Worm (Caenorhabditis elegans): Measurements from ENCODE around the gene cut-5.

The cut-5 gene

DNA sequence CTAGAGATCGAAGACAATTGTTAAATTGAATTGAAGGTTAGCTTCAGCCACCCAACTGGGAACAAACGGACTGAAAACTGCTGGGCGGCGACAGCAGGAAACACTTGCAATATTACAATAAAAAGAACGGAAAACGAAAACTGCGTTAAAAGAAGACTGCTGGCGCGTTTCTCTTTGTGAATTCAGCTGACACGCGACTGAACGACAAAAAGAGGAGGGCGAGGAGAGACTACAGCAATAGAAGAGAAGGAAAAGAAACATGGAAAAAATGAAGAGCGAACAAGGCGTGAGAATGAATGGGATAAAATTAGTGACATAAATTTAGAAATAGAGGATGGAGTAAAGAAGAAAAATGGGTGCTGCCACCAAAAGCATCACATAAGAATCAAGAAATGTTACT is 39.7 kb upstream of the cut-5 start (continued):
- TF ChIP-seq nhr-11 (tag; optimal IDR thresholded peaks at IDR 0.05) (peak; percentile 76), nhr-90 (tag; optimal IDR thresholded peaks at IDR 0.05; ENCODE audit: poor library complexity) (peak; percentile 92), F16B12.6 (tag; optimal IDR thresholded peaks at IDR 0.05) (no peak), lir-3 (tag; optimal IDR thresholded peaks at IDR 0.05; ENCODE audit: poor library complexity) (peak; percentile 61), nhr-84 (tag; optimal IDR thresholded peaks at IDR 0.05) (no peak), isw-1 (GFP tag; IDR thresholded peaks at IDR 0.05) (peak; percentile 78), lin-39 (tag; optimal IDR thresholded peaks at IDR 0.05) (peak; percentile 77), lsy-2 (tag; optimal IDR thresholded peaks at IDR 0.05) (peak; percentile 92), dpl-1 (GFP tag; optimal IDR thresholded peaks at IDR 0.05) (peak; percentile 66 to 76 (median 74)), unc-62 (GFP tag; optimal IDR thresholded peaks at IDR 0.05) (no peak), hlh-4 (tag; optimal IDR thresholded peaks at IDR 0.05) (no peak), Y116A8C.19 (tag; optimal IDR thresholded peaks at IDR 0.05; ENCODE audit: borderline replicate concordance) (no peak), hlh-17 (GFP tag; optimal IDR thresholded peaks at IDR 0.05; ENCODE audit: borderline replicate concordance) (no peak), fkh-10 (GFP tag; optimal IDR thresholded peaks at IDR 0.05) (peak; percentile 68), tbx-2 (tag; optimal IDR thresholded peaks at IDR 0.05) (peak; percentile 96), C04F5.9 (tag; optimal IDR thresholded peaks at IDR 0.05) (peak; percentile 51), nhr-85 (tag) (peak; percentile 96), fkh-8 (tag; optimal IDR thresholded peaks at IDR 0.05) (peak; percentile 90), rnt-1 (tag; optimal IDR thresholded peaks at IDR 0.05) (peak; percentile 94), C34B4.2 (tag; optimal IDR thresholded peaks at IDR 0.05) (no peak), fkh-4 (tag; optimal IDR thresholded peaks at IDR 0.05; ENCODE audit: borderline replicate concordance) (no peak), nhr-76 (tag; optimal IDR thresholded peaks at IDR 0.05) (no peak), sox-4 (tag; optimal IDR thresholded peaks at IDR 0.05) (peak; percentile 84), ztf-11 (tag; optimal IDR thresholded peaks at IDR 0.05) (peak in 1 of 2 experiments; percentile 80), dsc-1 (tag; optimal IDR thresholded peaks at IDR 0.05) (peak; percentile 92), ceh-82 (tag; optimal IDR thresholded peaks at IDR 0.05) (peak; percentile 65 to 83 (median 73)), snpc-4 (tag; optimal IDR thresholded peaks at IDR 0.05) (peak; percentile 81), tlp-1 (tag; optimal IDR thresholded peaks at IDR 0.05) (no peak), unc-98 (GFP tag; IDR thresholded peaks at IDR 0.05) (no peak), vab-15 (tag; optimal IDR thresholded peaks at IDR 0.05) (no peak), aha-1 (tag; optimal IDR thresholded peaks at IDR 0.05) (peak; percentile 36), sptf-1 (tag; optimal IDR thresholded peaks at IDR 0.05) (no peak), unc-30 (tag; optimal IDR thresholded peaks at IDR 0.05) (no peak), zip-4 (GFP tag; optimal IDR thresholded peaks at IDR 0.05) (peak; percentile 78)

DNA sequence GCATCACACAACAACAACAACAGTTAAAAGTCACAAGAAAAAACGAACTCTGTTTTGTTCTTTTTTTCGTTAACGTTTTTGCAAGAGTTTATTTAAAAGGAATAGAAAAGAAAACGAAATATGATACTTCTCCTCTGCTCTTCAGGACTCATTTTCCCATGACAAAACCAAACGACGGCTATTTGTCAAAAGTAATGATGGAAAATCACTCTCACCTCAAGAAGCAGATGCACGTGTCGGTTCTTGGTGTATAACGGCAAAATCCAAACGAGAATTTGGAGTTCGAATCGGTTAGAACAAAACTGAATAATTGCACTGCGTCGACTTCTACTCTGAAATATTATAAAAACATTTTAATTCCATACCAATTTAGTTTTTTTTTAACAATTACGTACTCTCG is 39.0 kb upstream of the cut-5 start:
- TF ChIP-seq ceh-88 (GFP tag; IDR thresholded peaks at IDR 0.05): no peak
- no peak for TF ChIP-seq F16B12.6 (tag; optimal IDR thresholded peaks at IDR 0.05)
- no peak for TF ChIP-seq ztf-11 (tag; optimal IDR thresholded peaks at IDR 0.05)
- no peak for TF ChIP-seq C16A3.4 (tag; optimal IDR thresholded peaks at IDR 0.05)
- no peak for TF ChIP-seq lin-15B (tag; optimal IDR thresholded peaks at IDR 0.05)
- TF ChIP-seq elt-2 (tag; optimal IDR thresholded peaks at IDR 0.05): no peak

- TF ChIP-seq efl-1 (optimal IDR thresholded peaks at IDR 0.05): no peak
- peak in 1 of 2 experiments; percentile 85 for TF ChIP-seq efl-1 (GFP tag; optimal IDR thresholded peaks at IDR 0.05 in 1 of 2)
- no peak for TF ChIP-seq elt-3 (tag; optimal IDR thresholded peaks at IDR 0.05)
Measured at ce11 chrX:10373581-10373980, 35.6 kb upstream of the cut-5 start.
